Fruit fly (Drosophila melanogaster): Measurements from ENCODE around the gene RpL27A.

Gene RpL27A

dm6 chr2L:4448582-4449016, 9.6 kb downstream of the RpL27A start, which contains the start of gene MFS18 (continued):
- TF ChIP-seq cyc (GFP tag; optimal IDR thresholded peaks at IDR 0.05) (peak; percentile 93), Hr38 (GFP tag; optimal IDR thresholded peaks at IDR 0.05) (peak; percentile 20), Sox14 (GFP tag; optimal IDR thresholded peaks at IDR 0.05) (peak; percentile 92), CG9139 (GFP tag; optimal IDR thresholded peaks at IDR 0.05) (no peak), fd85E (GFP tag; optimal IDR thresholded peaks at IDR 0.05) (peak; percentile 97), dac (GFP tag; optimal IDR thresholded peaks at IDR 0.05) (peak; percentile 81), topi (GFP tag; optimal IDR thresholded peaks at IDR 0.05) (peak; percentile 95), Sox15 (GFP tag; optimal IDR thresholded peaks at IDR 0.05) (peak; percentile 93), Smox (GFP tag; optimal IDR thresholded peaks at IDR 0.05) (peak; percentile 95), vri (GFP tag; optimal IDR thresholded peaks at IDR 0.05) (no peak), Met (GFP tag; optimal IDR thresholded peaks at IDR 0.05) (peak; percentile 95)

- TF ChIP-seq ss (GFP tag; optimal IDR thresholded peaks at IDR 0.05) (no peak), acj6 (GFP tag; optimal IDR thresholded peaks at IDR 0.05) (no peak), fkh (GFP tag; optimal IDR thresholded peaks at IDR 0.05) (peak; percentile 77), Eip78C (GFP tag) (no peak), CG8632 (GFP tag; optimal IDR thresholded peaks at IDR 0.05) (no peak), svp (GFP tag) (no peak), Ets96B (tag; optimal IDR thresholded peaks at IDR 0.05) (no peak), pdm3 (GFP tag; optimal IDR thresholded peaks at IDR 0.05) (no peak), CG4318 (GFP tag; optimal IDR thresholded peaks at IDR 0.05) (no peak), CG1621 (tag; optimal IDR thresholded peaks at IDR 0.05) (no peak), CG10669 (GFP tag; optimal IDR thresholded peaks at IDR 0.05) (no peak), CG6854 (GFP tag; optimal IDR thresholded peaks at IDR 0.05) (peak; percentile 20)
Observed at dm6 chr2L:4444457-4444856, 13.7 kb downstream of the RpL27A start, which contains the start of the genes morgue and Elp3. Gene morgue (minus strand): TSS chr2L:4444680. Gene Elp3 (plus strand): TSS chr2L:4444732.

dm6 chr2L:4442010-4442587, 16.1 kb downstream of the RpL27A start, which contains the start of the genes Sfp24F and CG15432:
Gene Sfp24F (minus strand): TSS chr2L:4442060.
Gene CG15432 (plus strand): TSS chr2L:4442320.
- TF ChIP-seq fkh (GFP tag; optimal IDR thresholded peaks at IDR 0.05): peak; percentile 87
- no peak for TF ChIP-seq Eip93F (GFP tag; optimal IDR thresholded peaks at IDR 0.05)
- no peak for TF ChIP-seq pdm3 (GFP tag; optimal IDR thresholded peaks at IDR 0.05)
- TF ChIP-seq Eip75B (GFP tag; optimal IDR thresholded peaks at IDR 0.05): no peak

dm6 chr2L:4440881-4441737, 17.1 kb downstream of the RpL27A start, which contains the start of gene CG15431:
Gene CG15431 (minus strand): TSS chr2L:4441282.
- TF ChIP-seq pdm3 (GFP tag; optimal IDR thresholded peaks at IDR 0.05) (no peak), CG6163 (GFP tag; IDR thresholded peaks at IDR 0.05) (peak; percentile 56; the same call in 1 of the 3 replicates), CG6808 (GFP tag; optimal IDR thresholded peaks at IDR 0.05) (no peak), CG6276 (GFP tag; optimal IDR thresholded peaks at IDR 0.05) (no peak), Lpt (GFP tag; optimal IDR thresholded peaks at IDR 0.05) (no peak), svp (GFP tag) (no peak), eg (GFP tag; IDR thresholded peaks at IDR 0.05) (0 out of 3 replicates have a peak, but pooled peaks have one; percentile 40), CG10631 (GFP tag; optimal IDR thresholded peaks at IDR 0.05) (no peak), CG8119 (GFP tag; IDR thresholded peaks at IDR 0.05) (peak; percentile 47; the same call in 1 of the 3 replicates), CG15336 (GFP tag; IDR thresholded peaks at IDR 0.05) (peak; percentile 40; the same call in 1 of the 2 replicates), salr (GFP tag; optimal IDR thresholded peaks at IDR 0.05) (peak; percentile 56 to 82)

Measured in whole organism, prepupa.